Worm (Caenorhabditis elegans): ENCODE data around the gene C27A7.5.

Gene C27A7.5

DNA sequence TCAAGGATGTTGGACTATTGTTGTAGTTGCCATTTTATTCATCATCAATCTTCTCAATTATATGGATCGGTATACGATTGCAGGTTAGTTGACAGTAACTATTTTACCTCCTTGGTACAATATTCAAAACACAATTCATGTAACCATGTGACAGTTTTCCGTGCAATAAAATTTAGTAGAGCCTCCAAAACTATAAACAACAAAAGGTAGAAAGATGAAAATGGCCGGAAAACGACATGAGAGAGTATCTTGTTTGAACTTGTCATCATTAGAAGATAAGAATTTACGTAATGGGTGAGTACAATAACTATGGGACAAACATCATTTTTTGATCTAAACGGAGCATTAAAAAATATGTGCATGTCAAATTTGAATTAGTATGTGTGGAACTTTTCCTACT is 47.0 kb downstream of the C27A7.5 start:
- no peak for TF ChIP-seq ztf-11 (tag; optimal IDR thresholded peaks at IDR 0.05)
- peak; percentile 1 for TF ChIP-seq elt-2 (tag; optimal IDR thresholded peaks at IDR 0.05)
- peak; percentile 6 for TF ChIP-seq nhr-20 (tag; optimal IDR thresholded peaks at IDR 0.05)
- TF ChIP-seq nhr-11 (tag; optimal IDR thresholded peaks at IDR 0.05) = no peak
- TF ChIP-seq snu-23 (GFP tag; optimal IDR thresholded peaks at IDR 0.05) = no peak
- TF ChIP-seq ceh-63 (GFP tag; optimal IDR thresholded peaks at IDR 0.05) = no peak
- no peak for TF ChIP-seq egl-27 (tag; optimal IDR thresholded peaks at IDR 0.05)
- no peak for TF ChIP-seq nhr-85 (tag)
- peak; percentile 7 for TF ChIP-seq nhr-71 (tag; optimal IDR thresholded peaks at IDR 0.05)
- no peak for TF ChIP-seq lin-39 (tag; optimal IDR thresholded peaks at IDR 0.05)

DNA sequence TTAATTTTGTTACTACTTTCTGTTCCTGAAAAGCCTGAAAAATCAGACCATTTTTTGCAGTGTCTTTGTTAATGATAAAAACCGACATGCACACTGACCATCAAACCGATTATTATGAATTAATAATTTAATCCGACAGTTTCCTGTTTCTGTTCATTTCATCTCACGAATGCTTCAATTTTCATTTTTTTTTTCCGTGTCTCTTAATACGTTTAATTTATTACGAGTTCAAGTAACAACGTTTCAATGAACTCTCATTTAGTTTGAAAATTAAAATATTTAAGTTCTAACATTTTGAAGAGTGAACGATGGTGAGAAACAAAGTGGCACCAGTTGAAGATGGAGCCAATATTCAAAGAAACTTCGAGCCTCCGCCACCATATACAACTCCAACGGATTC is 47.4 kb downstream of the C27A7.5 start, which contains the start of gene spin-1:
Gene spin-1 (plus strand): TSS at position 301 of the 400 bp plus-strand sequence.
- no peak for TF ChIP-seq ets-5 (GFP tag; IDR thresholded peaks at IDR 0.05)
- no peak for TF ChIP-seq hlh-17 (GFP tag; optimal IDR thresholded peaks at IDR 0.05; ENCODE audit: borderline replicate concordance)
- TF ChIP-seq irx-1 (tag; optimal IDR thresholded peaks at IDR 0.05) = no peak
- TF ChIP-seq alr-1 (tag; optimal IDR thresholded peaks at IDR 0.05; ENCODE audit: borderline replicate concordance) = no peak
- TF ChIP-seq unc-30 (tag; optimal IDR thresholded peaks at IDR 0.05) = no peak
- TF ChIP-seq nhr-20 (tag; optimal IDR thresholded peaks at IDR 0.05) = no peak
- no peak for TF ChIP-seq pax-3 (tag; optimal IDR thresholded peaks at IDR 0.05)
- no peak for TF ChIP-seq dsc-1 (tag; optimal IDR thresholded peaks at IDR 0.05)
- no peak for TF ChIP-seq vab-15 (tag; optimal IDR thresholded peaks at IDR 0.05)
- no peak for TF ChIP-seq snpc-4 (tag; optimal IDR thresholded peaks at IDR 0.05)
- no peak for TF ChIP-seq nhr-12 (tag; optimal IDR thresholded peaks at IDR 0.05)
- no peak for TF ChIP-seq fkh-4 (tag; optimal IDR thresholded peaks at IDR 0.05; ENCODE audit: borderline replicate concordance)
- TF ChIP-seq dpl-1 (GFP tag; optimal IDR thresholded peaks at IDR 0.05) = no peak

DNA sequence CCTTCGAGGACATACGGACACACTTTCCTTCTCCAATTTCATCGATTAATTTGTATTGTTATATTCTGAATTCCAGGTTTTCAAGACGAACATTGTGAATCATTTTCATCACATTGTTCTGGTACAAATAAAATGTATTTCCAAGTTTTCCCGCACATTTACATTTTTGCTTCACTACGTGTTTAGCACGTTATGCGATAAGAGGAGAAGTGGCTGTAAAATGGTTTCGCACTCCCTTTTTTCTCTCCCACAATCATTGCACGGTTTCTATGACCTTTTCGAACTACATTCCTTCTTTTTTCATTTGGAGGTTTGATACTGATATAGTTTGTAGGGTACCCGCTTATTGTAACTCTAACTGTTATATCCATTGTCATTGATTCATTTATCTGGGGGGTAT is 48.4 kb downstream of the C27A7.5 start:
- peak; percentile 11 for TF ChIP-seq elt-2 (tag; optimal IDR thresholded peaks at IDR 0.05)
- TF ChIP-seq nhr-85 (tag) = peak; percentile 28
- TF ChIP-seq lin-14 (GFP tag; optimal IDR thresholded peaks at IDR 0.05) = peak; percentile 27
- no peak for TF ChIP-seq isw-1 (GFP tag; IDR thresholded peaks at IDR 0.05)

DNA sequence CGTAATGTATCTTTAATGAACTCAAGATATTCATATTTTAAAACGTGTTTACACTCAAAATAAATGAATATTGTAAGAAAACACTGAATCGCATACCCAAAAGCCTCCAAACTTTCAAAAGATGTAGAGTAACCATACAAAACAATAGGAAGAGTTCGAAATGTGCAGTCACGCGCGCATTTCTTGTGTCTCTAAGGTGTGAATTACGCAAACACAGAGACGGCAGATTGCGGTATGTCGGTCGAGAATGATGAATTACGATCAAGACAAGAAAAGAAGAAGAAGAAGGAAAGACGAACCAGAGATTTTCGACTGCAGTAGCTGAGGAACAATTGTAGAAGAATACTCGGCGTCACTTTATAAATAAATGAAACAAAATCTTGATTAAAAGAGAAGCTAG is 50.7 kb downstream of the C27A7.5 start, which contains the start of gene lhpp-1:
Gene lhpp-1 (minus strand): TSS at position 354 of the 400 bp plus-strand sequence.
- peak in 1 of 2 experiments; percentile 14 for TF ChIP-seq mdl-1 (tag; optimal IDR thresholded peaks at IDR 0.05)
- TF ChIP-seq nhr-20 (tag; optimal IDR thresholded peaks at IDR 0.05) = no peak
- peak; percentile 5 for TF ChIP-seq lin-14 (GFP tag; optimal IDR thresholded peaks at IDR 0.05)
- TF ChIP-seq dpl-1 (GFP tag; optimal IDR thresholded peaks at IDR 0.05) = peak; percentile 20 to 61 (median 55)
- TF ChIP-seq dsc-1 (tag; optimal IDR thresholded peaks at IDR 0.05) = no peak
- no peak for TF ChIP-seq snpc-4 (tag; optimal IDR thresholded peaks at IDR 0.05)
- no peak for TF ChIP-seq sptf-1 (tag; optimal IDR thresholded peaks at IDR 0.05)
- TF ChIP-seq snu-23 (GFP tag; optimal IDR thresholded peaks at IDR 0.05) = peak; percentile 6
- TF ChIP-seq lin-35 (GFP tag; optimal IDR thresholded peaks at IDR 0.05) = peak; percentile 48 to 78
- no peak for TF ChIP-seq pqm-1 (tag; optimal IDR thresholded peaks at IDR 0.05)
- TF ChIP-seq efl-1 (optimal IDR thresholded peaks at IDR 0.05) = peak in 1 of 2 experiments; percentile 30
- peak; percentile 34 to 93 for TF ChIP-seq efl-1 (GFP tag; optimal IDR thresholded peaks at IDR 0.05 in 1 of 2)
- TF ChIP-seq F16B12.6 (tag; optimal IDR thresholded peaks at IDR 0.05) = peak; percentile 69
- no peak for TF ChIP-seq ztf-11 (tag; optimal IDR thresholded peaks at IDR 0.05)
- no peak for TF ChIP-seq nhr-237 (tag; optimal IDR thresholded peaks at IDR 0.05)
- TF ChIP-seq fkh-4 (tag; optimal IDR thresholded peaks at IDR 0.05; ENCODE audit: borderline replicate concordance) = no peak
- TF ChIP-seq blmp-1 (tag; optimal IDR thresholded peaks at IDR 0.05) = peak; percentile 68
- no peak for TF ChIP-seq jun-1 (tag; optimal IDR thresholded peaks at IDR 0.05)
- TF ChIP-seq ets-5 (GFP tag; IDR thresholded peaks at IDR 0.05) = no peak
- no peak for TF ChIP-seq Y116A8C.19 (tag; optimal IDR thresholded peaks at IDR 0.05; ENCODE audit: borderline replicate concordance)
- TF ChIP-seq unc-86 (tag; optimal IDR thresholded peaks at IDR 0.05) = no peak
- TF ChIP-seq C34B4.2 (tag; optimal IDR thresholded peaks at IDR 0.05) = no peak
- TF ChIP-seq lsy-2 (tag; optimal IDR thresholded peaks at IDR 0.05) = peak in 1 of 2 experiments; percentile 20
- TF ChIP-seq mab-9 (GFP tag; IDR thresholded peaks at IDR 0.05) = no peak
- TF ChIP-seq hlh-4 (tag; optimal IDR thresholded peaks at IDR 0.05) = no peak
- peak; percentile 2 for TF ChIP-seq skn-1 (tag; optimal IDR thresholded peaks at IDR 0.05)
- TF ChIP-seq pag-3 (tag; optimal IDR thresholded peaks at IDR 0.05; ENCODE audit: borderline replicate concordance, insufficient read depth) = no peak
- no peak for TF ChIP-seq ceh-82 (tag; optimal IDR thresholded peaks at IDR 0.05)
- TF ChIP-seq nhr-85 (tag) = peak; percentile 80
- no peak for TF ChIP-seq nhr-76 (tag; optimal IDR thresholded peaks at IDR 0.05)
- peak; percentile 19 for TF ChIP-seq rnt-1 (tag; optimal IDR thresholded peaks at IDR 0.05)
